Worm (Caenorhabditis elegans): ENCODE data around the gene srh-166.

DNA sequence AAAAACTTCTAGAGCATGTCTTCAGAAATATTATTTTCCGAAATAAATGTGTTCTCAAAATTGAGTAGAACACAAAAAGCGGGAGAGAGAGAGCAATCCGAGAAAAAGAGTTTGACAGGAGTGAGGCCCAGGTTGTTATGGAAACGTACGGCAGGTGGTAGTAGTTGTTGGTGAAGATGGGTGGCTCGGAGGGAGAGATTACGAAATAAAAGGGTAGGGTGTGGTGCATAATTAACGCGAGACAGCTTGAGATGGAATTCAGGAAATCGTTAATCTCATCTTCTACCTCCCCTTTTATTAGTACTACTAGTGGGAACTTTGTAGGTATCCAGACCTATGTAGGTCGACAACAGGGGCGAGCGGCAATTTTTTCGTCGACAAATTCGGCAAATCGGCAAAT is 8.4 kb upstream of the srh-166 start, which contains the start of gene famh-161:
- TF ChIP-seq efl-1 (optimal IDR thresholded peaks at IDR 0.05) = no peak
- no peak for TF ChIP-seq efl-1 (GFP tag; optimal IDR thresholded peaks at IDR 0.05 in 1 of 2)
- no peak for TF ChIP-seq nhr-237 (tag; optimal IDR thresholded peaks at IDR 0.05)
- TF ChIP-seq ztf-4 (tag; optimal IDR thresholded peaks at IDR 0.05) = no peak
- TF ChIP-seq snpc-4 (tag; optimal IDR thresholded peaks at IDR 0.05) = no peak
- no peak for TF ChIP-seq mef-2 (tag; optimal IDR thresholded peaks at IDR 0.05)
- no peak for TF ChIP-seq aly-2 (tag; optimal IDR thresholded peaks at IDR 0.05)
- TF ChIP-seq ceh-63 (GFP tag; optimal IDR thresholded peaks at IDR 0.05) = no peak
- no peak for TF ChIP-seq unc-62 (GFP tag; optimal IDR thresholded peaks at IDR 0.05)
- no peak for TF ChIP-seq fkh-10 (GFP tag; optimal IDR thresholded peaks at IDR 0.05)
- no peak for TF ChIP-seq ama-1 (optimal IDR thresholded peaks at IDR 0.05)
